Fruit fly (Drosophila melanogaster) whole organism, embryonic: Measurements from ENCODE around the gene CG4658.

Source experiments
- Aef1 ChIP-seq: fragments of 200-800 bp; sonication (Bioruptor generic); IDR thresholded peaks from 3 replicates; pipeline ENCODE4 v1.3.6; 2022; ENCODE audit warnings: missing biosample characterization, missing genetic modification characterization
- Awh ChIP-seq: fragments of 200-800 bp; sonication (Bioruptor generic); IDR thresholded peaks from 2 replicates; pipeline ENCODE4, ENCODE4 v1.3.6; 2022; ENCODE audit warnings: missing biosample characterization, missing genetic modification characterization
- Bteb2 ChIP-seq: fragments of 200-800 bp; sonication (Bioruptor generic); optimal IDR thresholded peaks from 2 replicates; lab custom pipeline; 2016; ENCODE audit warnings: missing biosample characterization, missing genetic modification characterization
- CG12155 ChIP-seq: fragments of 200-800 bp; sonication (Bioruptor generic); optimal IDR thresholded peaks from 3 replicates; lab custom pipeline; 2016; ENCODE audit warnings: missing biosample characterization, missing genetic modification characterization
- CG1233 ChIP-seq: fragments of 200-800 bp; sonication (Bioruptor generic); optimal IDR thresholded peaks from 4 replicates; lab custom pipeline; 2018; ENCODE audit warnings: missing biosample characterization, mild to moderate bottlenecking, missing genetic modification characterization
- CG14710 ChIP-seq: fragments of 200-800 bp; sonication (Bioruptor generic); optimal IDR thresholded peaks from 3 replicates; lab custom pipeline; 2019; ENCODE audit warnings: missing biosample characterization, mild to moderate bottlenecking, missing genetic modification characterization, moderate library complexity
- CG15696 ChIP-seq: fragments of 200-800 bp; sonication (Bioruptor generic); optimal IDR thresholded peaks from 2 replicates; lab custom pipeline; 2019; ENCODE audit warnings: missing biosample characterization, mild to moderate bottlenecking, missing genetic modification characterization, moderate library complexity
- CG16779 ChIP-seq: fragments of 200-800 bp; sonication (Bioruptor generic); IDR thresholded peaks from 2 replicates; pipeline ENCODE4 v1.3.6; 2022; ENCODE audit warnings: missing biosample characterization, missing genetic modification characterization
- CG16813 ChIP-seq: fragments of 200-800 bp; sonication (Bioruptor generic); IDR thresholded peaks from 3 replicates; pipeline ENCODE4 v1.3.6; 2022; ENCODE audit warnings: missing biosample characterization, missing genetic modification characterization; ENCODE audit not compliant: partially characterized antibody
- CG16815 ChIP-seq: fragments of 200-800 bp; sonication (Bioruptor generic); optimal IDR thresholded peaks from 3 replicates; lab custom pipeline; 2017; ENCODE audit warnings: missing biosample characterization, mild to moderate bottlenecking, missing genetic modification characterization
- CG17385 ChIP-seq: fragments of 200-800 bp; sonication (Bioruptor generic); optimal IDR thresholded peaks from 3 replicates; lab custom pipeline; 2018; ENCODE audit warnings: missing biosample characterization, mild to moderate bottlenecking, missing genetic modification characterization
- CG1792 ChIP-seq: fragments of 200-800 bp; sonication (Bioruptor generic); optimal IDR thresholded peaks from 2 replicates; lab custom pipeline; 2016; ENCODE audit warnings: missing biosample characterization, missing genetic modification characterization
- CG18764 ChIP-seq: fragments of 200-800 bp; sonication (Bioruptor generic); optimal IDR thresholded peaks from 3 replicates; lab custom pipeline; 2016; ENCODE audit warnings: missing biosample characterization, missing genetic modification characterization
- CG2202 ChIP-seq: fragments of 200-800 bp; sonication (Bioruptor generic); optimal IDR thresholded peaks from 2 replicates; lab custom pipeline; 2018; ENCODE audit warnings: missing biosample characterization, mild to moderate bottlenecking, missing genetic modification characterization
- CG3065 ChIP-seq: fragments of 200-800 bp; sonication (Bioruptor generic); optimal IDR thresholded peaks from 2 replicates; lab custom pipeline; 2016; ENCODE audit warnings: missing biosample characterization, missing genetic modification characterization
- CG3281 ChIP-seq: fragments of 200-800 bp; sonication (Bioruptor generic); optimal IDR thresholded peaks from 3 replicates; lab custom pipeline; 2017; ENCODE audit warnings: missing biosample characterization, mild to moderate bottlenecking, missing genetic modification characterization
- CG4730 ChIP-seq: fragments of 200-800 bp; sonication (Bioruptor generic); IDR thresholded peaks from 2 replicates; pipeline ENCODE4 v1.3.6; 2022; ENCODE audit warnings: missing biosample characterization, missing genetic modification characterization
- Gug ChIP-seq: fragments of 200-800 bp; sonication (Bioruptor generic); IDR thresholded peaks from 4 replicates; pipeline ENCODE4 v1.3.6; 2022; ENCODE audit warnings: missing biosample characterization, missing genetic modification characterization
- H15 ChIP-seq: fragments of 200-800 bp; sonication (Bioruptor generic); IDR thresholded peaks from 3 replicates; pipeline ENCODE4 v1.3.6; 2022; ENCODE audit warnings: missing biosample characterization, missing genetic modification characterization
- MBD-R2 ChIP-seq: fragments of 200-800 bp; sonication (Bioruptor generic); IDR thresholded peaks from 2 replicates; pipeline ENCODE4 v1.3.6; 2022; ENCODE audit warnings: missing biosample characterization, missing genetic modification characterization
- MESR4 ChIP-seq: fragments of 200-800 bp; sonication (Bioruptor generic); optimal IDR thresholded peaks from 2 replicates; lab custom pipeline; 2018; ENCODE audit warnings: missing biosample characterization, mild to moderate bottlenecking, missing genetic modification characterization, moderate library complexity
- Med ChIP-seq: fragments of 200-800 bp; sonication (Bioruptor generic); peaks from one replicate; lab custom pipeline; 2016; ENCODE audit warnings: missing biosample characterization, missing genetic modification characterization, mild to moderate bottlenecking, inconsistent platforms, moderate library complexity
- NK7.1 ChIP-seq: fragments of 200-800 bp; sonication (Bioruptor generic); optimal IDR thresholded peaks from 3 replicates; lab custom pipeline; 2016; ENCODE audit warnings: missing biosample characterization, missing genetic modification characterization
- Sry-β ChIP-seq: fragments of 200-800 bp; sonication (Bioruptor generic); optimal IDR thresholded peaks from 2 replicates; lab custom pipeline; 2018; ENCODE audit warnings: missing biosample characterization, mild to moderate bottlenecking, missing genetic modification characterization, moderate library complexity
- Ssrp ChIP-seq: fragments of 200-800 bp; sonication (Bioruptor generic); optimal IDR thresholded peaks from 2 replicates; lab custom pipeline; 2018; ENCODE audit warnings: missing biosample characterization, mild to moderate bottlenecking, missing genetic modification characterization, moderate library complexity
- Xbp1 ChIP-seq: fragments of 200-800 bp; sonication (Bioruptor generic); optimal IDR thresholded peaks from 3 replicates; lab custom pipeline; 2016; ENCODE audit warnings: missing biosample characterization, mild to moderate bottlenecking, missing genetic modification characterization
- bab2 ChIP-seq: fragments of 200-800 bp; sonication (Bioruptor generic); optimal IDR thresholded peaks from 2 replicates; lab custom pipeline; 2016; ENCODE audit warnings: missing biosample characterization, missing genetic modification characterization
- btn ChIP-seq: fragments of 200-800 bp; sonication (Bioruptor generic); optimal IDR thresholded peaks from 2 replicates; lab custom pipeline; 2016; ENCODE audit warnings: missing biosample characterization, missing genetic modification characterization
- chn ChIP-seq: fragments of 200-800 bp; sonication (Bioruptor generic); optimal IDR thresholded peaks from 2 replicates; lab custom pipeline; 2016; ENCODE audit warnings: missing biosample characterization, missing genetic modification characterization
- emc ChIP-seq: fragments of 200-800 bp; sonication (Bioruptor generic); optimal IDR thresholded peaks from 2 replicates; lab custom pipeline; 2016; ENCODE audit warnings: missing biosample characterization, missing genetic modification characterization
- ems ChIP-seq: fragments of 200-800 bp; sonication (Bioruptor generic); optimal IDR thresholded peaks from 3 replicates; lab custom pipeline; 2016; ENCODE audit warnings: missing biosample characterization, missing genetic modification characterization
- eyg ChIP-seq: fragments of 200-800 bp; sonication (Bioruptor generic); optimal IDR thresholded peaks from 3 replicates; lab custom pipeline; 2016; ENCODE audit warnings: missing biosample characterization, missing genetic modification characterization
- fd3F ChIP-seq: fragments of 200-800 bp; sonication (Bioruptor generic); optimal IDR thresholded peaks from 2 replicates; lab custom pipeline; 2018; ENCODE audit warnings: missing biosample characterization, mild to moderate bottlenecking, missing genetic modification characterization, moderate library complexity
- hb ChIP-seq: fragments of 200-800 bp; sonication (Bioruptor generic); IDR thresholded peaks from 3 replicates; pipeline ENCODE4 v1.3.6; 2022; ENCODE audit warnings: missing biosample characterization, missing genetic modification characterization; ENCODE audit not compliant: partially characterized antibody
- her ChIP-seq: fragments of 200-800 bp; sonication (Bioruptor generic); optimal IDR thresholded peaks from 2 replicates; lab custom pipeline; 2016; ENCODE audit warnings: missing biosample characterization, missing genetic modification characterization
- luna ChIP-seq: fragments of 200-800 bp; sonication (Bioruptor generic); optimal IDR thresholded peaks from 2 replicates; lab custom pipeline; 2016; ENCODE audit warnings: missing biosample characterization, missing genetic modification characterization
- mirr ChIP-seq: fragments of 200-800 bp; sonication (Bioruptor generic); optimal IDR thresholded peaks from 3 replicates; lab custom pipeline; 2018; ENCODE audit warnings: missing biosample characterization, mild to moderate bottlenecking, missing genetic modification characterization
- p53 ChIP-seq: fragments of 200-800 bp; sonication (Bioruptor generic); optimal IDR thresholded peaks from 2 replicates; lab custom pipeline; 2016; ENCODE audit warnings: missing biosample characterization, missing genetic modification characterization
- pros ChIP-seq: fragments of 200-800 bp; sonication (Bioruptor generic); optimal IDR thresholded peaks from 3 replicates; lab custom pipeline; 2019; ENCODE audit warnings: missing biosample characterization, mild to moderate bottlenecking, missing genetic modification characterization, moderate library complexity
- repo ChIP-seq: fragments of 200-800 bp; sonication (Bioruptor generic); optimal IDR thresholded peaks from 2 replicates; lab custom pipeline; 2016; ENCODE audit warnings: missing biosample characterization, missing genetic modification characterization
- slbo ChIP-seq: fragments of 200-800 bp; sonication (Bioruptor generic); IDR thresholded peaks from 2 replicates; pipeline ENCODE4 v1.3.6; 2022; ENCODE audit warnings: missing biosample characterization, missing genetic modification characterization
- sna ChIP-seq: fragments of 200-800 bp; sonication (Bioruptor generic); IDR thresholded peaks from 2 replicates; pipeline ENCODE4 v1.3.6; 2022; ENCODE audit warnings: missing biosample characterization, missing genetic modification characterization; ENCODE audit not compliant: partially characterized antibody
- so ChIP-seq: fragments of 200-800 bp; sonication (Bioruptor generic); IDR thresholded peaks from 3 replicates; pipeline ENCODE4 v1.3.6; 2022; ENCODE audit warnings: missing biosample characterization, missing genetic modification characterization
- stc ChIP-seq: fragments of 200-800 bp; sonication (Bioruptor generic); IDR thresholded peaks from 2 replicates; pipeline ENCODE4 v1.3.6; 2022; ENCODE audit warnings: missing biosample characterization, missing genetic modification characterization
- tap ChIP-seq: fragments of 200-800 bp; optimal IDR thresholded peaks from 3 replicates; lab custom pipeline; 2019; ENCODE audit warnings: missing biosample characterization, mild to moderate bottlenecking, missing genetic modification characterization, moderate library complexity
- tio ChIP-seq: fragments of 200-800 bp; sonication (Bioruptor generic); optimal IDR thresholded peaks from 2 replicates; lab custom pipeline; 2017; ENCODE audit warnings: missing biosample characterization, missing genetic modification characterization, inconsistent platforms
- tx ChIP-seq: fragments of 200-800 bp; sonication (Bioruptor generic); optimal IDR thresholded peaks from 2 replicates; lab custom pipeline; 2016; ENCODE audit warnings: missing biosample characterization, missing genetic modification characterization
- unpg ChIP-seq: fragments of 200-800 bp; sonication (Bioruptor generic); optimal IDR thresholded peaks from 3 replicates; lab custom pipeline; 2018; ENCODE audit warnings: missing biosample characterization, mild to moderate bottlenecking, missing genetic modification characterization, moderate library complexity
- wdn ChIP-seq: fragments of 200-800 bp; sonication (Bioruptor generic); IDR thresholded peaks from 2 replicates; pipeline ENCODE4 v1.3.6; 2022; ENCODE audit warnings: missing biosample characterization, missing genetic modification characterization
- wek ChIP-seq: fragments of 200-800 bp; sonication (Bioruptor generic); optimal IDR thresholded peaks from 3 replicates; lab custom pipeline; 2018; ENCODE audit warnings: missing biosample characterization, mild to moderate bottlenecking, missing genetic modification characterization, moderate library complexity

The CG4658 gene

dm6 chr2L:9984078-9984772 is 27.3 kb downstream of the CG4658 start, which contains the start of gene bib (continued):
- TF ChIP-seq CG16779 (0 out of 2 replicates have a peak, but pooled peaks have one; percentile 42), CG3065 (GFP tag; lab: Kevin White, UChicago) (peak; percentile 51), CG3281 (GFP tag; lab: Kevin White, UChicago) (peak; percentile 77), Bteb2 (GFP tag; lab: Kevin White, UChicago) (no peak), CG16813 (GFP tag; lab: Robert Waterston, UW) (0 out of 3 replicates have a peak, but pooled peaks have one; percentile 23), mirr (peak; percentile 9), Sry-β (peak; percentile 85), eyg (GFP tag; lab: Kevin White, UChicago) (no peak), CG15696 (peak; percentile 95), CG14710 (tag; lab: Kevin White, UChicago) (peak; percentile 94), her (GFP tag; lab: Kevin White, UChicago) (no peak), pros (peak; percentile 60), CG2202 (tag; lab: Kevin White, UChicago) (peak; percentile 86), fd3F (GFP tag; lab: Kevin White, UChicago) (peak; percentile 52), H15 (GFP tag; lab: Robert Waterston, UW) (peak; percentile 64; the same call in 1 of the 3 replicates), Gug (GFP tag; lab: Robert Waterston, UW) (peak; percentile 53; the same call in 2 of the 4 replicates), luna (GFP tag; lab: Kevin White, UChicago) (no peak), CG1792 (GFP tag; lab: Kevin White, UChicago) (no peak), slbo (peak; percentile 68), unpg (peak; percentile 84), tx (GFP tag; lab: Kevin White, UChicago) (peak; percentile 12), btn (GFP tag; lab: Kevin White, UChicago) (no peak), bab2 (GFP tag; lab: Kevin White, UChicago) (no peak), Awh (GFP tag; lab: Robert Waterston, UW) (peak; percentile 56; the same call in 1 of the 2 replicates), hb (GFP tag; lab: Robert Waterston, UW) (no peak), NK7.1 (GFP tag; lab: Kevin White, UChicago) (no peak), CG4730 (peak; percentile 40; the same call in 1 of the 2 replicates), sna (no peak), Med (GFP tag; lab: Kevin White, UChicago) (peak; percentile 87), wek (no peak), CG12155 (peak; percentile 73), Xbp1 (GFP tag; lab: Kevin White, UChicago) (peak; percentile 80), CG17385 (GFP tag; lab: Kevin White, UChicago) (peak; percentile 81), CG18764 (peak; percentile 71), emc (no peak), chn (GFP tag; lab: Kevin White, UChicago) (peak; percentile 61), Aef1 (GFP tag; lab: Robert Waterston, UW) (peak; percentile 44), wdn (0 out of 2 replicates have a peak, but pooled peaks have one; percentile 20), stc (GFP tag; lab: Robert Waterston, UW) (peak; percentile 68), tio (peak; percentile 87), MBD-R2 (no peak), CG16815 (GFP tag; lab: Kevin White, UChicago) (peak; percentile 86), p53 (GFP tag; lab: Kevin White, UChicago) (no peak), repo (GFP tag; lab: Kevin White, UChicago) (no peak), so (peak; percentile 62; the same call in 1 of the 3 replicates), tap (peak; percentile 73), ems (GFP tag; lab: Kevin White, UChicago) (peak; percentile 19), CG1233 (GFP tag; lab: Kevin White, UChicago) (peak; percentile 80), MESR4 (peak; percentile 8), Ssrp (tag; lab: Kevin White, UChicago) (peak; percentile 86)
